Worm (Caenorhabditis elegans) whole organism, L4 larva: Measurements from ENCODE around the gene F17C8.9.
A peak's percentile ranks its signal among the peaks of the same experiment; 100 is the strongest.

Experiments
- D1046.2 ChIP-seq: fragments of 200-800 bp; sonication (Bioruptor generic); IDR thresholded peaks from 2 replicates; pipeline ENCODE4 v1.3.6; 2022; ENCODE audit warnings: missing genetic modification characterization, missing compliant biosample characterization
- F10B5.3 ChIP-seq: sonication (generic microtip); optimal IDR thresholded peaks from 2 replicates; lab custom pipeline; 2016; ENCODE audit warnings: mild to moderate bottlenecking, missing genetic modification characterization, missing compliant biosample characterization
- F26F4.8 ChIP-seq: fragments of 200-800 bp; sonication (Bioruptor generic); conservative IDR thresholded peaks from 2 replicates; pipeline ENCODE4 v1.3.6; 2022; ENCODE audit warnings: missing genetic modification characterization, missing compliant biosample characterization
- F49E8.2 ChIP-seq: sonication (generic microtip); optimal IDR thresholded peaks from 2 replicates; lab custom pipeline; 2016; ENCODE audit warnings: missing compliant biosample characterization, mild to moderate bottlenecking, missing genetic modification characterization, borderline replicate concordance
- R02D3.7 ChIP-seq: fragments of 150-350 bp; sonication (generic microtip); optimal IDR thresholded peaks from 3 replicates; lab custom pipeline; 2014; ENCODE audit warnings: missing biosample characterization, missing genetic modification characterization
- T20F7.1 ChIP-seq: fragments of 200-800 bp; sonication (Bioruptor generic); optimal IDR thresholded peaks from 2 replicates; lab custom pipeline; 2018; ENCODE audit warnings: mild to moderate bottlenecking, missing genetic modification characterization, missing compliant biosample characterization
- Y5F2A.4 ChIP-seq: fragments of 200-800 bp; sonication (Bioruptor generic); optimal IDR thresholded peaks from 2 replicates; lab custom pipeline; 2018; ENCODE audit warnings: mild to moderate bottlenecking, missing genetic modification characterization, missing compliant biosample characterization
- aly-2 ChIP-seq: sonication (generic microtip); optimal IDR thresholded peaks from 2 replicates; lab custom pipeline; 2018; ENCODE audit warnings: missing biosample characterization, missing genetic modification characterization
- ama-1 ChIP-seq: fragments of 150-350 bp; optimal IDR thresholded peaks from 2 replicates; lab custom pipeline; 2014; ENCODE audit warnings: inconsistent platforms, mixed read lengths
- arid-1 ChIP-seq: fragments of 200-800 bp; sonication (Bioruptor generic); conservative IDR thresholded peaks from 2 replicates; pipeline ENCODE4 v1.3.6; 2022; ENCODE audit warnings: missing genetic modification reagents, missing genetic modification characterization, missing compliant biosample characterization
- ceh-20 ChIP-seq: fragments of 200-800 bp; sonication (Bioruptor generic); IDR thresholded peaks from 2 replicates; pipeline ENCODE4 v1.3.6; 2022; ENCODE audit warnings: missing genetic modification reagents, missing genetic modification characterization, missing compliant biosample characterization
- ceh-32 ChIP-seq: sonication (generic microtip); optimal IDR thresholded peaks from 2 replicates; lab custom pipeline; 2016; ENCODE audit warnings: mild to moderate bottlenecking, missing genetic modification characterization, missing compliant biosample characterization; ENCODE audit not compliant: poor library complexity
- ceh-44 ChIP-seq: fragments of 200-800 bp; sonication (Bioruptor generic); IDR thresholded peaks from 2 replicates; pipeline ENCODE4 v1.3.6; 2022; ENCODE audit warnings: missing genetic modification reagents, missing genetic modification characterization, missing compliant biosample characterization
- ceh-62 ChIP-seq: sonication (generic microtip); optimal IDR thresholded peaks from 2 replicates; lab custom pipeline; 2017; ENCODE audit warnings: missing biosample characterization, missing genetic modification characterization
- ces-1 ChIP-seq: fragments of 150-350 bp; sonication (generic microtip); optimal IDR thresholded peaks from 4 replicates; lab custom pipeline; 2014; ENCODE audit warnings: missing biosample characterization, missing genetic modification reagents, missing genetic modification characterization
- cey-2 ChIP-seq: sonication (generic microtip); optimal IDR thresholded peaks from 3 replicates; lab custom pipeline; 2017; ENCODE audit warnings: missing genetic modification characterization, mild to moderate bottlenecking, missing compliant biosample characterization, antibody characterized with exemption, borderline replicate concordance; ENCODE audit not compliant: insufficient read depth
- ctbp-1 ChIP-seq: fragments of 200-800 bp; sonication (Bioruptor generic); IDR thresholded peaks from 2 replicates; pipeline ENCODE4 v1.3.6; 2022; ENCODE audit warnings: missing genetic modification reagents, missing genetic modification characterization, missing compliant biosample characterization
- dmd-8 ChIP-seq: fragments of 200-800 bp; sonication (Bioruptor generic); IDR thresholded peaks from 2 replicates; pipeline ENCODE4 v1.3.6; 2022; ENCODE audit warnings: missing genetic modification characterization, missing compliant biosample characterization
- egl-27 ChIP-seq: sonication (generic microtip); optimal IDR thresholded peaks from 3 replicates; lab custom pipeline; 2017; ENCODE audit warnings: missing biosample characterization, missing genetic modification reagents, missing genetic modification characterization
- egl-43 ChIP-seq: fragments of 200-800 bp; sonication (Bioruptor generic); IDR thresholded peaks from 2 replicates; pipeline ENCODE4 v1.3.6; 2022; ENCODE audit warnings: missing genetic modification reagents, missing genetic modification characterization, missing compliant biosample characterization
- hif-1 ChIP-seq, 2 experiments: sonication (generic microtip); optimal IDR thresholded peaks; 2 replicates each; lab custom pipeline; 2016 to 2017; ENCODE audit warnings: missing compliant biosample characterization in 2 of 2, missing genetic modification characterization in 2 of 2, missing genetic modification reagents in 2 of 2, missing genotype in 2 of 2, mild to moderate bottlenecking in 1 of 2
- hlh-11 ChIP-seq: fragments of 200-800 bp; sonication (Bioruptor generic); optimal IDR thresholded peaks from 2 replicates; lab custom pipeline; 2018; ENCODE audit warnings: mild to moderate bottlenecking, missing genetic modification characterization, missing compliant biosample characterization
- hlh-30 ChIP-seq: sonication (generic microtip); optimal IDR thresholded peaks from 2 replicates; lab custom pipeline; 2017; ENCODE audit warnings: antibody characterized with exemption, mild to moderate bottlenecking, missing genetic modification characterization, missing compliant biosample characterization; ENCODE audit not compliant: insufficient read depth
- hmg-1.1 ChIP-seq: fragments of 200-800 bp; sonication (Bioruptor generic); IDR thresholded peaks from 2 replicates; pipeline ENCODE4 v1.3.6; 2022; ENCODE audit warnings: missing genetic modification reagents, missing genetic modification characterization, missing compliant biosample characterization
- lin-1 ChIP-seq: fragments of 200-800 bp; sonication (Bioruptor generic); IDR thresholded peaks from 2 replicates; pipeline ENCODE4 v1.3.6; 2022; ENCODE audit warnings: missing genetic modification reagents, missing genetic modification characterization, missing compliant biosample characterization
- lin-13 ChIP-seq: fragments of 150-350 bp; optimal IDR thresholded peaks from 2 replicates; lab custom pipeline; 2014; ENCODE audit warnings: missing biosample characterization, missing genetic modification reagents, missing genetic modification characterization
- lin-15B ChIP-seq: fragments of 150-350 bp; sonication (generic microtip); optimal IDR thresholded peaks from 3 replicates; lab custom pipeline; 2014; ENCODE audit warnings: missing biosample characterization, missing genetic modification characterization
- lin-29 ChIP-seq: fragments of 200-800 bp; sonication (Bioruptor generic); IDR thresholded peaks from 2 replicates; pipeline ENCODE4 v1.3.6; 2022; ENCODE audit warnings: missing genetic modification reagents, missing genetic modification characterization, missing compliant biosample characterization
- lir-3 ChIP-seq: sonication (generic microtip); optimal IDR thresholded peaks from 2 replicates; lab custom pipeline; 2016; ENCODE audit warnings: mild to moderate bottlenecking, missing genetic modification characterization, missing compliant biosample characterization
- madf-9 ChIP-seq: fragments of 200-800 bp; sonication (Bioruptor generic); conservative IDR thresholded peaks from 2 replicates; pipeline ENCODE4 v1.3.6; 2022; ENCODE audit warnings: missing genetic modification reagents, missing genetic modification characterization, missing compliant biosample characterization
- mep-1 ChIP-seq: fragments of 150-350 bp; sonication (generic microtip); optimal IDR thresholded peaks from 3 replicates; lab custom pipeline; 2014; ENCODE audit warnings: missing biosample characterization, missing genetic modification characterization
- nhr-10 ChIP-seq: fragments of 150-350 bp; optimal IDR thresholded peaks from 2 replicates; lab custom pipeline; 2014; ENCODE audit warnings: missing biosample characterization, missing genetic modification characterization
- nhr-11 ChIP-seq: fragments of 150-350 bp; optimal IDR thresholded peaks from 2 replicates; lab custom pipeline; 2014; ENCODE audit warnings: missing biosample characterization, missing genetic modification characterization
- nhr-25 ChIP-seq: sonication (generic microtip); optimal IDR thresholded peaks from 2 replicates; lab custom pipeline; 2017; ENCODE audit warnings: missing genetic modification characterization, mild to moderate bottlenecking, missing compliant biosample characterization, antibody characterized with exemption, moderate library complexity, borderline replicate concordance; ENCODE audit not compliant: insufficient read depth
- nhr-28 ChIP-seq: fragments of 150-350 bp; optimal IDR thresholded peaks from 2 replicates; lab custom pipeline; 2014; ENCODE audit warnings: missing biosample characterization, missing genetic modification characterization
- nhr-41 ChIP-seq: fragments of 200-800 bp; sonication (Bioruptor generic); IDR thresholded peaks from 2 replicates; pipeline ENCODE4 v1.3.6; 2022; ENCODE audit warnings: missing genetic modification reagents, missing genetic modification characterization, missing compliant biosample characterization
- nhr-48 ChIP-seq: sonication (generic microtip); optimal IDR thresholded peaks from 2 replicates; lab custom pipeline; 2016; ENCODE audit warnings: mild to moderate bottlenecking, missing genetic modification characterization, missing compliant biosample characterization
- nhr-77 ChIP-seq: fragments of 150-350 bp; optimal IDR thresholded peaks from 2 replicates; lab custom pipeline; 2014; ENCODE audit warnings: missing biosample characterization, missing genetic modification characterization
- pqm-1 ChIP-seq: sonication (generic microtip); optimal IDR thresholded peaks from 2 replicates; lab custom pipeline; 2017; ENCODE audit warnings: missing biosample characterization, missing genetic modification characterization
- rbr-2 ChIP-seq: sonication (generic microtip); optimal IDR thresholded peaks from 2 replicates; lab custom pipeline; 2016; ENCODE audit warnings: missing genotype, missing genetic modification characterization, missing compliant biosample characterization
- saeg-2 ChIP-seq: fragments of 200-800 bp; sonication (Bioruptor generic); IDR thresholded peaks from 2 replicates; pipeline ENCODE4 v1.3.6; 2022; ENCODE audit warnings: missing genetic modification reagents, missing genetic modification characterization, missing compliant biosample characterization
- skn-1 ChIP-seq: fragments of 150-350 bp; optimal IDR thresholded peaks from 2 replicates; lab custom pipeline; 2014; ENCODE audit warnings: missing biosample characterization, missing genetic modification characterization
- snpc-1.2 ChIP-seq: fragments of 200-800 bp; sonication (Bioruptor generic); IDR thresholded peaks from 2 replicates; pipeline ENCODE4 v1.3.6; 2022; ENCODE audit warnings: missing genetic modification reagents, missing genetic modification characterization, missing compliant biosample characterization
- snpc-4 ChIP-seq: fragments of 150-350 bp; optimal IDR thresholded peaks from 2 replicates; lab custom pipeline; 2014; ENCODE audit warnings: missing biosample characterization, missing genetic modification characterization
- spr-3 ChIP-seq: fragments of 200-800 bp; sonication (Bioruptor generic); optimal IDR thresholded peaks from 2 replicates; lab custom pipeline; 2018; ENCODE audit warnings: mild to moderate bottlenecking, missing genetic modification characterization, missing compliant biosample characterization
- unc-130 ChIP-seq: sonication (generic microtip); optimal IDR thresholded peaks from 2 replicates; lab custom pipeline; 2016; ENCODE audit warnings: missing genetic modification reagents, missing genetic modification characterization, missing compliant biosample characterization
- unc-62 ChIP-seq, 3 experiments: fragments of 150-350 bp in 1 of 3; sonication (generic microtip); optimal IDR thresholded peaks in 2 of 3; peaks in 1 of 3; 1 replicate in 1 of 3; 2 replicates in 2 of 3; lab custom pipeline; 2014 to 2017; ENCODE audit warnings: missing biosample characterization in 3 of 3, missing genetic modification characterization in 3 of 3, missing genetic modification reagents in 3 of 3, missing genotype in 1 of 3
- vab-7 ChIP-seq: fragments of 200-800 bp; sonication (Bioruptor generic); IDR thresholded peaks from 2 replicates; pipeline ENCODE4 v1.3.6; 2022; ENCODE audit warnings: missing genetic modification reagents, missing genetic modification characterization, missing compliant biosample characterization
- zag-1 ChIP-seq: fragments of 150-350 bp; optimal IDR thresholded peaks from 2 replicates; lab custom pipeline; 2014; ENCODE audit warnings: missing biosample characterization, missing genetic modification characterization
- zfp-2 ChIP-seq: sonication (generic microtip); optimal IDR thresholded peaks from 2 replicates; lab custom pipeline; 2016; ENCODE audit warnings: mild to moderate bottlenecking, missing genetic modification characterization, missing compliant biosample characterization

F17C8.9 gene

ce11 chrIII:4723922-4724321 is 10.2 kb upstream of the F17C8.9 start (continued):
- TF ChIP-seq unc-62 (GFP tag; optimal IDR thresholded peaks at IDR 0.05 in 1 of 2; lab: Kevin White, UChicago) (peak in 1 of 2 experiments; percentile 70), unc-62 (tag; optimal IDR thresholded peaks at IDR 0.05; lab: Kevin White, UChicago) (no peak), cey-2 (tag; lab: Kevin White, UChicago) (no peak), hif-1 (tag; optimal IDR thresholded peaks at IDR 0.05; lab: Kevin White, UChicago) (no peak), F10B5.3 (tag; lab: Kevin White, UChicago) (no peak), ceh-32 (tag; lab: Kevin White, UChicago) (no peak), ceh-62 (no peak), snpc-4 (tag; lab: Kevin White, UChicago) (no peak), lir-3 (tag; lab: Kevin White, UChicago) (no peak), lin-15B (tag; lab: Kevin White, UChicago) (no peak), Y5F2A.4 (GFP tag; lab: Kevin White, UChicago) (no peak), aly-2 (tag; lab: Kevin White, UChicago) (no peak), rbr-2 (tag; lab: Kevin White, UChicago) (peak; percentile 21), zag-1 (tag; lab: Kevin White, UChicago) (no peak), T20F7.1 (GFP tag; lab: Kevin White, UChicago) (no peak), spr-3 (GFP tag; lab: Kevin White, UChicago) (no peak), nhr-77 (tag; lab: Kevin White, UChicago) (no peak), lin-13 (GFP tag; lab: Kevin White, UChicago) (no peak), nhr-10 (tag; lab: Kevin White, UChicago) (no peak), nhr-25 (tag; lab: Kevin White, UChicago) (no peak), lin-1 (no peak), mep-1 (tag; lab: Kevin White, UChicago) (peak; percentile 42), F49E8.2 (tag; lab: Kevin White, UChicago) (no peak), unc-130 (GFP tag; lab: Kevin White, UChicago) (no peak), F26F4.8 (no peak), dmd-8 (no peak), snpc-1.2 (GFP tag; lab: Robert Waterston, UW) (no peak), nhr-28 (tag; lab: Kevin White, UChicago) (no peak), ceh-44 (GFP tag; lab: Robert Waterston, UW) (no peak), saeg-2 (no peak), madf-9 (GFP tag; lab: Robert Waterston, UW) (no peak), ctbp-1 (peak; percentile 67; the same call in 1 of the 2 replicates), nhr-11 (tag; lab: Kevin White, UChicago) (peak; percentile 4), nhr-48 (tag; lab: Kevin White, UChicago) (no peak), D1046.2 (GFP tag; lab: Robert Waterston, UW) (no peak), zfp-2 (tag; lab: Kevin White, UChicago) (no peak), vab-7 (GFP tag; lab: Robert Waterston, UW) (no peak), nhr-41 (GFP tag; lab: Robert Waterston, UW) (no peak), ces-1 (GFP tag; lab: Kevin White, UChicago) (no peak), ceh-20 (GFP tag; lab: Robert Waterston, UW) (peak; percentile 52; the same call in 1 of the 2 replicates), lin-29 (no peak), R02D3.7 (tag; lab: Kevin White, UChicago) (no peak), skn-1 (no peak), ama-1 (no peak), hlh-11 (tag; lab: Kevin White, UChicago) (no peak), hmg-1.1 (GFP tag; lab: Robert Waterston, UW) (0 out of 2 replicates have a peak, but pooled peaks have one; percentile 16), egl-27 (tag; lab: Kevin White, UChicago) (no peak), pqm-1 (tag; lab: Kevin White, UChicago) (no peak), hlh-30 (tag; lab: Kevin White, UChicago) (no peak), arid-1 (GFP tag; lab: Robert Waterston, UW) (no peak), egl-43 (GFP tag; lab: Robert Waterston, UW) (no peak)
